Fruit fly (Drosophila melanogaster): ENCODE results near the gene Galk.

dm6 chr3L:8996899-8997685, 11.2 kb upstream of the Galk start:
- TF ChIP-seq ttk (optimal IDR thresholded peaks at IDR 0.05) (no peak), insv (optimal IDR thresholded peaks at IDR 0.05) (no peak), psq (optimal IDR thresholded peaks at IDR 0.05) (no peak)

Measured in Kc167 (cell line).